Fruit fly (Drosophila melanogaster) whole organism, prepupa: Measurements from ENCODE around the gene ppk16.

Experiments
- CG3032 ChIP-seq: fragments of 200-800 bp; optimal IDR thresholded peaks from 2 replicates; lab custom pipeline; 2019; ENCODE audit warnings: missing biosample characterization, mild to moderate bottlenecking, missing genetic modification characterization, moderate library complexity
- Eip78C ChIP-seq: fragments of 200-800 bp; sonication (Bioruptor generic); peaks from one replicate; lab custom pipeline; 2016; ENCODE audit warnings: missing biosample characterization, missing genetic modification characterization
- OdsH ChIP-seq: fragments of 200-800 bp; sonication (Bioruptor generic); optimal IDR thresholded peaks from 3 replicates; lab custom pipeline; 2016; ENCODE audit warnings: missing biosample characterization, missing genetic modification characterization
- pdm3 ChIP-seq: fragments of 200-800 bp; sonication (Bioruptor generic); optimal IDR thresholded peaks from 3 replicates; lab custom pipeline; 2016; ENCODE audit warnings: missing biosample characterization, missing genetic modification characterization

dm6 chr2L:9729618-9730284 is 45.1 kb downstream of the ppk16 start, which contains the start of gene CG13116:
- no peak for TF ChIP-seq OdsH (GFP tag; lab: Kevin White, UChicago)
- no peak for TF ChIP-seq CG3032
- TF ChIP-seq pdm3: no peak
- TF ChIP-seq Eip78C (GFP tag; lab: Kevin White, UChicago): peak; percentile 36
